Worm (Caenorhabditis elegans): Measurements from ENCODE around the gene hen-1.

ce11 chrX:7106103-7106502 lies 10.7 kb downstream of the hen-1 start, which contains the start of gene C36B7.2:
- TF ChIP-seq che-1 (tag; optimal IDR thresholded peaks at IDR 0.05) (no peak), ceh-30 (tag; optimal IDR thresholded peaks at IDR 0.05) (no peak), sox-4 (tag; optimal IDR thresholded peaks at IDR 0.05) (no peak), gmeb-2 (tag; optimal IDR thresholded peaks at IDR 0.05) (no peak), elt-2 (tag; optimal IDR thresholded peaks at IDR 0.05) (no peak)

Data from whole organism, late embryonic.